Worm (Caenorhabditis elegans): ENCODE measurements around the gene T25B6.4.

DNA sequence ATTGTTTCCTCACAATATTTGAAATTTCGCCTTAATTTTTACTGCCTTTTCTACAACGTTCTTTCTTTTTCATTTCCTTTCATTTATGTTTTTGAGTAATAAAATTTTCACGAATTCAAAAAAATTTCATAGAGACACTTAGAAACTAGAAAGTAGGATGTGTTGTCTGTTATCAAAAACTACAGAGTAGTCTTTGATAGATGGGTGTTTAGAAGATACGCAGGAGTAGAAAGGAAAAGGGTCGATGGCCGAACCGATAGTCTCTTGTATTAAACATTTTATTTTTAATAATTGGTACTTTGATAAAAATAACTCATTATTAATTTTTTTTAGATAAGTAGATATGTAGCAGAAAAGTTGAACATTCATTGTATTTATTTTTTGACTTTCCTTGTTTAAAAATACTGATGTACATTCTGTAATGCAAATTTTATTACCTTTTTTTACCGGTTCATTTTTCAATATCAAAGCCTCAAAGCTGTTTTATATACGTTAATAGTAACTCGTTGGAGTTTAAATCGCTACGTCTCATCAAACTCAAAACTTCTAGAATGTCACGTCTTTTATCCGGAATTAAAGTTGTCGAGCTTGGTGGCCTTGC, 23.6 kb upstream of the T25B6.4 start, which contains the start of gene C24A3.4:
- TF ChIP-seq cog-1 (tag; optimal IDR thresholded peaks at IDR 0.05): no peak
- TF ChIP-seq flt-1 (GFP tag; IDR thresholded peaks at IDR 0.05): no peak
- TF ChIP-seq klf-2 (GFP tag; conservative IDR thresholded peaks at IDR 0.05): no peak
- TF ChIP-seq T22C8.4 (GFP tag; IDR thresholded peaks at IDR 0.05): no peak
